Fruit fly (Drosophila melanogaster): Measurements from ENCODE around the gene CG15601.

- TF ChIP-seq CTCF (optimal IDR thresholded peaks at IDR 0.05), result no peak
- TF ChIP-seq CG8478 (optimal IDR thresholded peaks at IDR 0.05), result no peak
These were observed 9.4 kb upstream of the CG15601 start, which contains the start of gene CG9240 for dm6 chrX:15701047-15701446.
